Worm (Caenorhabditis elegans) whole organism, L1 larva: Measurements from ENCODE around the gene mdt-8.

Experiments used
- C04F5.9 ChIP-seq: sonication (generic microtip); optimal IDR thresholded peaks from 2 replicates; lab custom pipeline; 2016; ENCODE audit warnings: missing genetic modification characterization, missing compliant biosample characterization
- ceh-63 ChIP-seq: fragments of 200-800 bp; sonication (Bioruptor generic); optimal IDR thresholded peaks from 2 replicates; lab custom pipeline; 2018; ENCODE audit warnings: mild to moderate bottlenecking, missing genetic modification characterization, missing compliant biosample characterization
- ceh-82 ChIP-seq, 3 experiments: fragments of 150-350 bp in 1 of 3; sonication (generic microtip) in 2 of 3; optimal IDR thresholded peaks; 2 replicates each; lab custom pipeline; 2014 to 2017; ENCODE audit warnings: missing biosample characterization in 3 of 3, missing genetic modification characterization in 3 of 3
- efl-1 ChIP-seq, 4 experiments: fragments of 150-350 bp; optimal IDR thresholded peaks in 3 of 4; peaks in 1 of 4; 1 replicate in 1 of 4; 2 replicates in 3 of 4; lab custom pipeline; 2014; ENCODE audit warnings: missing biosample characterization in 2 of 4, missing genetic modification characterization in 2 of 4, missing genetic modification reagents in 2 of 4
- efl-3 ChIP-seq: fragments of 200-800 bp; sonication (Bioruptor generic); optimal IDR thresholded peaks from 2 replicates; lab custom pipeline; 2018; ENCODE audit warnings: mild to moderate bottlenecking, missing genetic modification characterization, missing compliant biosample characterization
- egl-13 ChIP-seq: sonication (generic microtip); optimal IDR thresholded peaks from 2 replicates; lab custom pipeline; 2016; ENCODE audit warnings: missing genotype, missing genetic modification reagents, missing genetic modification characterization, missing compliant biosample characterization
- egl-27 ChIP-seq, 2 experiments: fragments of 150-350 bp in 1 of 2; sonication (generic microtip); optimal IDR thresholded peaks; 3 replicates each; lab custom pipeline; 2017 to 2018; ENCODE audit warnings: missing biosample characterization in 2 of 2, missing genetic modification characterization in 2 of 2, missing genetic modification reagents in 2 of 2
- elt-2 ChIP-seq: sonication (generic microtip); optimal IDR thresholded peaks from 2 replicates; lab custom pipeline; 2016; ENCODE audit warnings: missing genetic modification characterization, mild to moderate bottlenecking, inconsistent platforms, missing compliant biosample characterization, missing genetic modification reagents
- grh-1 ChIP-seq: fragments of 200-800 bp; sonication (Bioruptor generic); IDR thresholded peaks from 2 replicates; pipeline ENCODE4 v1.3.6; 2022; ENCODE audit warnings: missing genetic modification reagents, missing genetic modification characterization, missing compliant biosample characterization
- lin-13 ChIP-seq: fragments of 150-350 bp; optimal IDR thresholded peaks from 2 replicates; lab custom pipeline; 2014; ENCODE audit warnings: missing biosample characterization, missing genetic modification reagents, missing genetic modification characterization
- lin-14 ChIP-seq: fragments of 200-800 bp; sonication (Bioruptor generic); optimal IDR thresholded peaks from 2 replicates; lab custom pipeline; 2018; ENCODE audit warnings: mild to moderate bottlenecking, missing genetic modification characterization, moderate library complexity, missing compliant biosample characterization
- lin-35 ChIP-seq, 2 experiments: fragments of 150-350 bp; optimal IDR thresholded peaks; 2 replicates each; lab custom pipeline; 2014; ENCODE audit warnings: missing biosample characterization in 2 of 2, missing genetic modification characterization in 2 of 2, missing genetic modification reagents in 2 of 2
- lir-3 ChIP-seq: sonication (generic microtip); optimal IDR thresholded peaks from 2 replicates; lab custom pipeline; 2016; ENCODE audit warnings: mild to moderate bottlenecking, missing genetic modification characterization, moderate library complexity, missing compliant biosample characterization; ENCODE audit not compliant: poor library complexity
- mef-2 ChIP-seq: fragments of 150-350 bp; optimal IDR thresholded peaks from 2 replicates; lab custom pipeline; 2014; ENCODE audit warnings: missing biosample characterization, missing genetic modification characterization
- mep-1 ChIP-seq: fragments of 150-350 bp; optimal IDR thresholded peaks from 2 replicates; lab custom pipeline; 2014; ENCODE audit warnings: missing biosample characterization, missing genetic modification characterization
- nhr-12 ChIP-seq: sonication (generic microtip); optimal IDR thresholded peaks from 2 replicates; lab custom pipeline; 2017; ENCODE audit warnings: missing biosample characterization, missing genetic modification characterization
- nhr-19 ChIP-seq: fragments of 200-800 bp; sonication (Bioruptor generic); conservative IDR thresholded peaks from 2 replicates; pipeline ENCODE4 v1.3.6; 2022; ENCODE audit warnings: missing genetic modification characterization, missing compliant biosample characterization
- nhr-20 ChIP-seq: sonication (generic microtip); optimal IDR thresholded peaks from 2 replicates; lab custom pipeline; 2016; ENCODE audit warnings: mild to moderate bottlenecking, missing genetic modification characterization, missing compliant biosample characterization
- nhr-71 ChIP-seq: sonication (generic microtip); optimal IDR thresholded peaks from 2 replicates; lab custom pipeline; 2016; ENCODE audit warnings: mild to moderate bottlenecking, missing genetic modification characterization, moderate library complexity, missing compliant biosample characterization
- nhr-76 ChIP-seq: sonication (generic microtip); optimal IDR thresholded peaks from 2 replicates; lab custom pipeline; 2017; ENCODE audit warnings: missing biosample characterization, missing genetic modification characterization
- nhr-85 ChIP-seq: sonication (generic microtip); peaks from one replicate; lab custom pipeline; 2016; ENCODE audit warnings: missing genetic modification characterization, inconsistent platforms, missing compliant biosample characterization
- snu-23 ChIP-seq: sonication (generic microtip); optimal IDR thresholded peaks from 2 replicates; lab custom pipeline; 2016; ENCODE audit warnings: missing genetic modification characterization, missing compliant biosample characterization
- sptf-1 ChIP-seq: fragments of 150-350 bp; optimal IDR thresholded peaks from 2 replicates; lab custom pipeline; 2014; ENCODE audit warnings: missing biosample characterization, missing genetic modification characterization
- swsn-7 ChIP-seq: sonication (generic microtip); optimal IDR thresholded peaks from 2 replicates; lab custom pipeline; 2016; ENCODE audit warnings: missing genetic modification characterization, missing compliant biosample characterization
- tbx-2 ChIP-seq: sonication (generic microtip); optimal IDR thresholded peaks from 2 replicates; lab custom pipeline; 2016; ENCODE audit warnings: missing genetic modification characterization, missing compliant biosample characterization
- unc-30 ChIP-seq: sonication (generic microtip); optimal IDR thresholded peaks from 2 replicates; lab custom pipeline; 2017; ENCODE audit warnings: missing biosample characterization, missing genetic modification characterization
- unc-98 ChIP-seq: fragments of 200-800 bp; sonication (Bioruptor generic); IDR thresholded peaks from 2 replicates; pipeline ENCODE4 v1.3.6; 2022; ENCODE audit warnings: missing genetic modification characterization, missing compliant biosample characterization
- vab-15 ChIP-seq: sonication (generic microtip); optimal IDR thresholded peaks from 2 replicates; lab custom pipeline; 2017; ENCODE audit warnings: missing genotype, mild to moderate bottlenecking, missing genetic modification characterization, missing compliant biosample characterization
- xbp-1 ChIP-seq: sonication (generic microtip); optimal IDR thresholded peaks from 2 replicates; lab custom pipeline; 2016; ENCODE audit warnings: missing genetic modification characterization, missing compliant biosample characterization
- zip-4 ChIP-seq: fragments of 200-800 bp; sonication (Bioruptor generic); optimal IDR thresholded peaks from 2 replicates; lab custom pipeline; 2018; ENCODE audit warnings: mild to moderate bottlenecking, missing genetic modification characterization, moderate library complexity, missing compliant biosample characterization

The mdt-8 gene

DNA sequence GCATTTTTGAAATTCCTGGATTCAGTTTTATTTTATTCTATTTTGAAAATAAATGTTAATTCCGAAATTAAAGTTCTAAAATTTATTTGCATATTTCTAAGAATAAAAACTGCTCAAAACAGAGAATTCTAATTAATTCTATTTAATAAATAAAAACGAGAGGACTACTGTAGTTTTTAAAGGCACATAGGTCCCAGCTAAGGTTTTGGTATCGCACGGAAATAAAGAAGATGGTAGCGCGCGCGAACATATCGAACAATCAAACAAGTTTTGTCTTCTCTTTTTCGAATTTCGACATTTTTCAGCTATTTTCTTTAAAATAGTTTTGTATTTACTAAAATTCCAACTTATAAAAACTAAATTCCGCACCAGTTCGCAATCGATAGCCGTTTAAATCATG lies 44.2 kb upstream of the mdt-8 start:
- no peak for TF ChIP-seq mep-1 (tag; lab: Kevin White, UChicago)
- no peak for TF ChIP-seq efl-3
- TF ChIP-seq sptf-1 (tag; lab: Kevin White, UChicago), result no peak
- TF ChIP-seq nhr-12 (tag; lab: Kevin White, UChicago), result no peak
- no peak for TF ChIP-seq swsn-7 (tag; lab: Kevin White, UChicago)
- no peak for TF ChIP-seq C04F5.9 (tag; lab: Kevin White, UChicago)
- TF ChIP-seq nhr-76 (tag; lab: Kevin White, UChicago), result no peak

- TF ChIP-seq lin-14 (GFP tag; lab: Kevin White, UChicago) (peak; percentile 27), egl-13 (tag; lab: Kevin White, UChicago) (no peak)
Observed at ce11 chrII:11577397-11577796, 43.8 kb upstream of the mdt-8 start, which contains the start of gene pcs-1. Gene pcs-1, minus strand, starts transcription at chrII:11577740.

ce11 chrII:11572944-11573343 lies 39.3 kb upstream of the mdt-8 start, which contains the start of gene F54D5.2:
Gene F54D5.2, plus strand, starts transcription at chrII:11573180.
- TF ChIP-seq ceh-82 (tag; optimal IDR thresholded peaks at IDR 0.05; lab: Kevin White, UChicago) (no peak), xbp-1 (tag; lab: Kevin White, UChicago) (no peak), unc-98 (GFP tag; lab: Robert Waterston, UW) (no peak), nhr-19 (GFP tag; lab: Robert Waterston, UW) (no peak), elt-2 (no peak), mef-2 (tag; lab: Kevin White, UChicago) (no peak), sptf-1 (tag; lab: Kevin White, UChicago) (no peak), lin-13 (no peak), grh-1 (GFP tag; lab: Robert Waterston, UW) (no peak), efl-1 (optimal IDR thresholded peaks at IDR 0.05; lab: Kevin White, UChicago) (no peak), efl-1 (GFP tag; optimal IDR thresholded peaks at IDR 0.05 in 1 of 2; lab: Kevin White, UChicago) (no peak), tbx-2 (tag; lab: Kevin White, UChicago) (no peak), egl-27 (tag; optimal IDR thresholded peaks at IDR 0.05; lab: Kevin White, UChicago) (no peak), unc-30 (no peak), lir-3 (tag; lab: Kevin White, UChicago) (no peak), efl-3 (no peak), nhr-20 (no peak), zip-4 (no peak), ceh-63 (no peak)

DNA sequence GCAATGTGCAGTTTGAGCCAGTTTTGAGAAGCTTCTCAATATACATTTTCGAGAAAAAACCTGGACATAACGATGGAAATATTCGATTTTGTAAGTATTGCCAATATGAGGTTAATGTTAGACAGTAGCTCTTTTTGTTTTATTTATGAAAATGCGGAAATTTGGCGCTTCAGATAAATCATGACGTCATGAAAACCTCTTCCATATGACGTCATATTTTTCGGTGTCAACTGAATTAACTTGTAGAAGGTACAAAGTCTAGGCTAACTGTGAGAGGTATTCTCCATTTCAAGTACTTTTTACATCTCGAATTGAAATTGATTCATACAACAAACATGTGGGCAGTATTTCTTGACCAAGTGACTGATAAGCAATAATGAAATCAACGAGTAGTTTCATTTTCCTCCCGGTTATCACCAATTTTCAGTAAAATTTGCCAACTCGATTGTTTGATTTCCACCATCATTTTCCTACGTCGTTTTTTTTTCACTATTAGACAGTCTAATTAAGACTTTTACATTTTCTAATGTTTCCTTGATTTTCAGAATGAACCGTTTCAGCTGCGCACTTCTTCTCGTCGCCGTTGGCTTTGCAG lies 37.7 kb upstream of the mdt-8 start, which contains the start of gene F54D5.3:
TSS of gene F54D5.3 (plus strand) at position 546 of the 595 bp plus-strand sequence.
- TF ChIP-seq nhr-20, result no peak
- no peak for TF ChIP-seq efl-1 (optimal IDR thresholded peaks at IDR 0.05; lab: Kevin White, UChicago)
- peak in 1 of 2 experiments; percentile 14 for TF ChIP-seq efl-1 (GFP tag; optimal IDR thresholded peaks at IDR 0.05 in 1 of 2; lab: Kevin White, UChicago)
- TF ChIP-seq nhr-71 (tag; lab: Kevin White, UChicago), result no peak
- peak; percentile 30 for TF ChIP-seq elt-2
- peak in 1 of 2 experiments; percentile 5 for TF ChIP-seq lin-35 (GFP tag; optimal IDR thresholded peaks at IDR 0.05; lab: Kevin White, UChicago)
- no peak for TF ChIP-seq snu-23 (GFP tag; lab: Kevin White, UChicago)
- TF ChIP-seq nhr-85 (tag; lab: Kevin White, UChicago), result no peak
- no peak for TF ChIP-seq lin-13
- TF ChIP-seq vab-15 (tag; lab: Kevin White, UChicago), result no peak

ce11 chrII:11569213-11569868 lies 35.7 kb upstream of the mdt-8 start, which contains the start of the genes F54D5.23 and F54D5.4:
Gene F54D5.23, minus strand, starts transcription at chrII:11569287.
Gene F54D5.4, plus strand, starts transcription at chrII:11569818.
- TF ChIP-seq unc-98 (GFP tag; lab: Robert Waterston, UW) (no peak), mep-1 (tag; lab: Kevin White, UChicago) (no peak)
